Worm (Caenorhabditis elegans): Measurements from ENCODE around the gene ptl-1.

Gene ptl-1

ce11 chrIII:802041-802440 lies 37.1 kb downstream of the ptl-1 start:
- TF ChIP-seq aha-1 (tag; optimal IDR thresholded peaks at IDR 0.05) = no peak
- no peak for TF ChIP-seq nhr-84 (tag; optimal IDR thresholded peaks at IDR 0.05)
- no peak for TF ChIP-seq hpl-2 (GFP tag; optimal IDR thresholded peaks at IDR 0.05)
- no peak for TF ChIP-seq blmp-1 (tag; optimal IDR thresholded peaks at IDR 0.05)
- TF ChIP-seq swsn-7 (tag; optimal IDR thresholded peaks at IDR 0.05) = no peak
- no peak for TF ChIP-seq hlh-4 (tag; optimal IDR thresholded peaks at IDR 0.05)
- TF ChIP-seq lin-39 (tag; optimal IDR thresholded peaks at IDR 0.05) = no peak
- no peak for TF ChIP-seq nhr-28 (tag; optimal IDR thresholded peaks at IDR 0.05)
- no peak for TF ChIP-seq pag-3 (tag; optimal IDR thresholded peaks at IDR 0.05; ENCODE audit: borderline replicate concordance, insufficient read depth)
- no peak for TF ChIP-seq jun-1 (tag; optimal IDR thresholded peaks at IDR 0.05)
- no peak for TF ChIP-seq nhr-12 (tag; optimal IDR thresholded peaks at IDR 0.05)
- no peak for TF ChIP-seq ztf-11 (tag; optimal IDR thresholded peaks at IDR 0.05)
- peak; percentile 22 for TF ChIP-seq nhr-47 (tag; optimal IDR thresholded peaks at IDR 0.05)
- TF ChIP-seq unc-30 (tag; optimal IDR thresholded peaks at IDR 0.05) = no peak
- peak; percentile 9 for TF ChIP-seq fkh-10 (GFP tag; optimal IDR thresholded peaks at IDR 0.05)
- no peak for TF ChIP-seq nhr-237 (tag; optimal IDR thresholded peaks at IDR 0.05)
- TF ChIP-seq unc-86 (tag; optimal IDR thresholded peaks at IDR 0.05) = no peak
- TF ChIP-seq ceh-63 (GFP tag; optimal IDR thresholded peaks at IDR 0.05) = no peak
- TF ChIP-seq tbx-2 (tag; optimal IDR thresholded peaks at IDR 0.05) = no peak
- no peak for TF ChIP-seq elt-2 (tag; optimal IDR thresholded peaks at IDR 0.05)
- TF ChIP-seq mdl-1 (tag; optimal IDR thresholded peaks at IDR 0.05) = no peak
- peak; percentile 52 for TF ChIP-seq nhr-71 (tag; optimal IDR thresholded peaks at IDR 0.05)
- no peak for TF ChIP-seq dsc-1 (tag; optimal IDR thresholded peaks at IDR 0.05)
- peak; percentile 80 for TF ChIP-seq ceh-8 (GFP tag; optimal IDR thresholded peaks at IDR 0.05)
- TF ChIP-seq ama-1 (optimal IDR thresholded peaks at IDR 0.05) = no peak
- TF ChIP-seq C04F5.9 (tag; optimal IDR thresholded peaks at IDR 0.05) = no peak
- TF ChIP-seq ets-5 (GFP tag; IDR thresholded peaks at IDR 0.05) = no peak
- no peak for TF ChIP-seq grh-1 (GFP tag; IDR thresholded peaks at IDR 0.05)
- TF ChIP-seq sup-37 (GFP tag; optimal IDR thresholded peaks at IDR 0.05) = no peak
- no peak for TF ChIP-seq irx-1 (tag; optimal IDR thresholded peaks at IDR 0.05)
- TF ChIP-seq fkh-4 (tag; optimal IDR thresholded peaks at IDR 0.05; ENCODE audit: borderline replicate concordance) = no peak
- no peak for TF ChIP-seq unc-130 (tag; optimal IDR thresholded peaks at IDR 0.05)
- TF ChIP-seq fkh-8 (tag; optimal IDR thresholded peaks at IDR 0.05) = peak; percentile 23

- TF ChIP-seq hlh-4 (tag; optimal IDR thresholded peaks at IDR 0.05) (no peak), mdl-1 (tag; optimal IDR thresholded peaks at IDR 0.05) (no peak), jun-1 (tag; optimal IDR thresholded peaks at IDR 0.05) (no peak), Y116A8C.19 (tag; optimal IDR thresholded peaks at IDR 0.05; ENCODE audit: borderline replicate concordance) (no peak), sox-4 (tag; optimal IDR thresholded peaks at IDR 0.05) (no peak), pax-3 (tag; optimal IDR thresholded peaks at IDR 0.05) (no peak), ceh-88 (GFP tag; IDR thresholded peaks at IDR 0.05) (no peak), fkh-4 (tag; optimal IDR thresholded peaks at IDR 0.05; ENCODE audit: borderline replicate concordance) (no peak), hpl-2 (GFP tag; optimal IDR thresholded peaks at IDR 0.05) (no peak), mef-2 (tag; optimal IDR thresholded peaks at IDR 0.05) (no peak), pqm-1 (tag; optimal IDR thresholded peaks at IDR 0.05) (no peak)
These were observed 46.6 kb downstream of the ptl-1 start, which contains the start of gene daf-7 for ce11 chrIII:811544-811943. daf-7 (plus strand) TSS chrIII:811844.

- TF ChIP-seq aha-1 (tag; optimal IDR thresholded peaks at IDR 0.05) = no peak
- no peak for TF ChIP-seq jun-1 (tag; optimal IDR thresholded peaks at IDR 0.05)
- no peak for TF ChIP-seq elt-2 (tag; optimal IDR thresholded peaks at IDR 0.05)
- no peak for TF ChIP-seq lir-3 (tag; optimal IDR thresholded peaks at IDR 0.05; ENCODE audit: poor library complexity)
- TF ChIP-seq unc-86 (tag; optimal IDR thresholded peaks at IDR 0.05) = no peak
- no peak for TF ChIP-seq ces-1 (GFP tag; optimal IDR thresholded peaks at IDR 0.05)
- no peak for TF ChIP-seq C16A3.4 (tag; optimal IDR thresholded peaks at IDR 0.05)
These were observed 50.9 kb downstream of the ptl-1 start, which contains the start of gene dac-1 for ce11 chrIII:815845-816244. dac-1 (plus strand) TSS chrIII:816145.

All from whole organism, L1 larva.